Worm (Caenorhabditis elegans): Measurements from ENCODE around the gene Y41D4B.11.

- TF ChIP-seq D2030.7 (GFP tag; IDR thresholded peaks at IDR 0.05) (no peak), lsl-1 (GFP tag; optimal IDR thresholded peaks at IDR 0.05) (no peak), snpc-4 (GFP tag; optimal IDR thresholded peaks at IDR 0.05) (no peak), snpc-4 (tag; optimal IDR thresholded peaks at IDR 0.05) (no peak), xnd-1 (tag; optimal IDR thresholded peaks at IDR 0.05) (no peak), mel-28 (tag; optimal IDR thresholded peaks at IDR 0.05; ENCODE audit: borderline replicate concordance) (no peak), nhr-27 (tag; optimal IDR thresholded peaks at IDR 0.05) (no peak), dpl-1 (GFP tag; optimal IDR thresholded peaks at IDR 0.05) (no peak), Y95B8A.8 (GFP tag; IDR thresholded peaks at IDR 0.05) (no peak)
These were observed 8.1 kb downstream of the Y41D4B.11 start, which contains the start of gene nhr-122 for ce11 chrIV:1613592-1613991.
